Fruit fly (Drosophila melanogaster) Kc167 (cell line): Measurements from ENCODE around the gene CG6179.

Experiments
- Myc ChIP-seq: fragments of >200 bp; optimal IDR thresholded peaks from 2 replicates; lab custom pipeline; 2017; ENCODE audit warnings: missing external identifiers
- Sin3A ChIP-seq: fragments of >200 bp; optimal IDR thresholded peaks from 2 replicates; lab custom pipeline; 2018; ENCODE audit warnings: missing external identifiers
- h ChIP-seq: fragments of >200 bp; optimal IDR thresholded peaks from 3 replicates; lab custom pipeline; 2018; ENCODE audit warnings: missing external identifiers
- insv ChIP-seq: fragments of >200 bp; optimal IDR thresholded peaks from 3 replicates; lab custom pipeline; 2018; ENCODE audit warnings: missing external identifiers
- psq ChIP-seq: fragments of >200 bp; optimal IDR thresholded peaks from 2 replicates; lab custom pipeline; 2017; ENCODE audit warnings: missing external identifiers
- ttk ChIP-seq: sonication (Bioruptor generic); optimal IDR thresholded peaks from 2 replicates; lab custom pipeline; 2017; ENCODE audit warnings: missing external identifiers

The CG6179 gene

dm6 chrX:18402564-18402963 lies 22.7 kb downstream of the CG6179 start:
- no peak for TF ChIP-seq Sin3A (lab: Kevin White, UChicago)
- no peak for TF ChIP-seq psq (lab: Kevin White, UChicago)
- TF ChIP-seq h (lab: Kevin White, UChicago): no peak
- TF ChIP-seq Myc (lab: Kevin White, UChicago): no peak
- no peak for TF ChIP-seq insv (lab: Kevin White, UChicago)
- no peak for TF ChIP-seq ttk (lab: Kevin White, UChicago)

dm6 chrX:18404150-18404631 lies 24.3 kb downstream of the CG6179 start:
- TF ChIP-seq Myc (lab: Kevin White, UChicago) (no peak), h (lab: Kevin White, UChicago) (no peak), psq (lab: Kevin White, UChicago) (no peak), ttk (lab: Kevin White, UChicago) (no peak), Sin3A (lab: Kevin White, UChicago) (no peak), insv (lab: Kevin White, UChicago) (no peak)

dm6 chrX:18404632-18405238 lies 24.9 kb downstream of the CG6179 start:
- TF ChIP-seq Sin3A (lab: Kevin White, UChicago) (no peak), ttk (lab: Kevin White, UChicago) (no peak), h (lab: Kevin White, UChicago) (no peak), insv (lab: Kevin White, UChicago) (no peak), psq (lab: Kevin White, UChicago) (no peak), Myc (lab: Kevin White, UChicago) (no peak)

dm6 chrX:18405567-18406059 lies 25.7 kb downstream of the CG6179 start:
- no peak for TF ChIP-seq psq (lab: Kevin White, UChicago)
- no peak for TF ChIP-seq insv (lab: Kevin White, UChicago)
- TF ChIP-seq Sin3A (lab: Kevin White, UChicago): no peak
- TF ChIP-seq Myc (lab: Kevin White, UChicago): no peak
- TF ChIP-seq ttk (lab: Kevin White, UChicago): no peak
- no peak for TF ChIP-seq h (lab: Kevin White, UChicago)

dm6 chrX:18406593-18407393 lies 26.9 kb downstream of the CG6179 start:
- TF ChIP-seq psq (lab: Kevin White, UChicago) (no peak), insv (lab: Kevin White, UChicago) (no peak), Myc (lab: Kevin White, UChicago) (no peak), Sin3A (lab: Kevin White, UChicago) (no peak), ttk (lab: Kevin White, UChicago) (no peak), h (lab: Kevin White, UChicago) (no peak)

- no peak for TF ChIP-seq h (lab: Kevin White, UChicago)
- TF ChIP-seq ttk (lab: Kevin White, UChicago): no peak
- no peak for TF ChIP-seq psq (lab: Kevin White, UChicago)
These were observed 27.5 kb downstream of the CG6179 start for dm6 chrX:18407394-18407721.

dm6 chrX:18409449-18409848 lies 29.6 kb downstream of the CG6179 start:
- TF ChIP-seq ttk (lab: Kevin White, UChicago) (no peak), Sin3A (lab: Kevin White, UChicago) (no peak), h (lab: Kevin White, UChicago) (no peak), psq (lab: Kevin White, UChicago) (no peak), Myc (lab: Kevin White, UChicago) (no peak), insv (lab: Kevin White, UChicago) (no peak)

- TF ChIP-seq Sin3A (lab: Kevin White, UChicago) (no peak), Myc (lab: Kevin White, UChicago) (no peak), psq (lab: Kevin White, UChicago) (no peak), ttk (lab: Kevin White, UChicago) (no peak), insv (lab: Kevin White, UChicago) (no peak), h (lab: Kevin White, UChicago) (no peak)
These were observed 30.1 kb downstream of the CG6179 start, which contains the start of gene Nt5b for dm6 chrX:18409938-18410337. TSS of gene Nt5b (minus strand) at chrX:18410144.

- TF ChIP-seq insv (lab: Kevin White, UChicago) (no peak), psq (lab: Kevin White, UChicago) (no peak), h (lab: Kevin White, UChicago) (no peak), Sin3A (lab: Kevin White, UChicago) (no peak), ttk (lab: Kevin White, UChicago) (no peak), Myc (lab: Kevin White, UChicago) (no peak)
These were observed 35.2 kb downstream of the CG6179 start, which contains the start of gene CG15056 for dm6 chrX:18415115-18415514. TSS of gene CG15056 (plus strand) at chrX:18415415.

dm6 chrX:18422112-18422511 lies 42.2 kb downstream of the CG6179 start, which contains the start of gene CG42323:
TSS of gene CG42323 (plus strand) at chrX:18422413.
- TF ChIP-seq ttk (lab: Kevin White, UChicago) (no peak), insv (lab: Kevin White, UChicago) (no peak), psq (lab: Kevin White, UChicago) (no peak), Sin3A (lab: Kevin White, UChicago) (no peak), Myc (lab: Kevin White, UChicago) (no peak), h (lab: Kevin White, UChicago) (no peak)
